Fruit fly (Drosophila melanogaster) whole organism, embryonic: Measurements from ENCODE around the gene Tim8.

Experiments used
- CG33213 ChIP-seq: fragments of 200-800 bp; sonication (Bioruptor generic); optimal IDR thresholded peaks from 3 replicates; lab custom pipeline; 2016; ENCODE audit warnings: missing biosample characterization, missing genetic modification characterization
- dmrt99B ChIP-seq: fragments of 200-800 bp; sonication (Bioruptor generic); optimal IDR thresholded peaks from 2 replicates; lab custom pipeline; 2018; ENCODE audit warnings: missing biosample characterization, mild to moderate bottlenecking, missing genetic modification characterization, moderate library complexity
- ham ChIP-seq: fragments of 200-800 bp; sonication (Bioruptor generic); IDR thresholded peaks from 2 replicates; pipeline ENCODE4 v1.3.6; 2022; ENCODE audit warnings: missing biosample characterization, missing genetic modification characterization
- ken ChIP-seq: fragments of 200-800 bp; sonication (Bioruptor generic); IDR thresholded peaks from 3 replicates; pipeline ENCODE4 v1.3.6; 2022; ENCODE audit warnings: missing biosample characterization, missing genetic modification characterization
- pan ChIP-seq, 4 experiments: fragments of >200 bp in 3 of 4; fragments of 200-800 bp in 1 of 4; sonication (Bioruptor generic) in 1 of 4; optimal IDR thresholded peaks in 3 of 4; IDR thresholded peaks in 1 of 4; 2 replicates each; pipeline versions ENCODE4 v1.3.6 to Lab custom; 2017 to 2022; ENCODE audit warnings: missing biosample characterization in 2 of 4, missing genetic modification characterization in 2 of 4, mixed read lengths in 1 of 4

dm6 chrX:11339868-11340548 lies 28.2 kb upstream of the Tim8 start, which contains the start of the genes CG34348 and Kap3:
- TF ChIP-seq dmrt99B (tag; lab: Kevin White, UChicago) = no peak
- no peak for TF ChIP-seq ken
- no peak for TF ChIP-seq pan (optimal IDR thresholded peaks at IDR 0.05; lab: Kevin White, UChicago)
- no peak for TF ChIP-seq pan (GFP tag; optimal IDR thresholded peaks at IDR 0.05 in 1 of 2, IDR thresholded peaks at IDR 0.05 in 1 of 2)
- no peak for TF ChIP-seq CG33213 (GFP tag; lab: Kevin White, UChicago)
- no peak for TF ChIP-seq ham (GFP tag; lab: Robert Waterston, UW)
